Worm (Caenorhabditis elegans): ENCODE measurements around the gene K08E7.6.

DNA sequence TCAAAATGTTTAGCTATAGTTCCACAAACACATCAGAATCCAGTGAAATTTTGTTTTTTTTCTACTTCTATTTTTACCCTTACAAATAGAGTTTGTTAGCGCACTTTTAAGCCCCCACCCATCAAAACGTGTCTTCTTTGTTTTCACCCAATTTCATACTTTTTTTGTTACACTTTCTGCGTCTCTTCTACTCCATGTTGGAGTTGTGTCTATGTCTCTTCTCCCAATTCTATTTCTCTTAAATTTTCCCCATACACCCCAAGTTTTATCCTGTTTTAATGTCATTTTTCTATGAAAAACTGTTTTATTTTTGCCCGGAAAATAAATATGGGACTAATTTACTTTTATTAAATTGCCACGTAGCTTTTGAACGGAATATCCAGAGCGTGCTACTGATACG lies 35.6 kb downstream of the K08E7.6 start:
- TF ChIP-seq ceh-9 (tag; optimal IDR thresholded peaks at IDR 0.05) (no peak), ama-1 (optimal IDR thresholded peaks at IDR 0.05) (no peak), elt-3 (tag; optimal IDR thresholded peaks at IDR 0.05) (no peak), ztf-11 (tag; optimal IDR thresholded peaks at IDR 0.05) (no peak), mdl-1 (tag; optimal IDR thresholded peaks at IDR 0.05) (no peak), ZK546.5 (tag; optimal IDR thresholded peaks at IDR 0.05) (no peak), lin-15B (tag; optimal IDR thresholded peaks at IDR 0.05) (no peak), mml-1 (tag; optimal IDR thresholded peaks at IDR 0.05) (no peak), fkh-2 (tag; optimal IDR thresholded peaks at IDR 0.05) (no peak), nhr-25 (tag; optimal IDR thresholded peaks at IDR 0.05) (no peak), tbx-2 (tag; optimal IDR thresholded peaks at IDR 0.05) (no peak), nhr-12 (tag; optimal IDR thresholded peaks at IDR 0.05) (no peak), pqm-1 (tag; optimal IDR thresholded peaks at IDR 0.05) (no peak)

All from whole organism, L3 larva.